Fruit fly (Drosophila melanogaster): ENCODE data around the gene CG13685.
A peak's percentile ranks its signal among the peaks of the same experiment; 100 is the strongest.

The CG13685 gene

dm6 chr3L:7713378-7713777, 33.8 kb upstream of the CG13685 start (continued):
- TF ChIP-seq chinmo (GFP tag; IDR thresholded peaks at IDR 0.05; ENCODE audit: partially characterized antibody) (0 out of 4 replicates have a peak, but pooled peaks have one; percentile 33), ind (GFP tag; optimal IDR thresholded peaks at IDR 0.05) (no peak), ATbp (GFP tag; optimal IDR thresholded peaks at IDR 0.05) (no peak), Meics (GFP tag; optimal IDR thresholded peaks at IDR 0.05) (no peak), Rfx (GFP tag; IDR thresholded peaks at IDR 0.05) (no peak), pum (GFP tag; optimal IDR thresholded peaks at IDR 0.05) (no peak), sim (GFP tag; IDR thresholded peaks at IDR 0.05) (no peak), corto (GFP tag; optimal IDR thresholded peaks at IDR 0.05) (no peak), NK7.1 (GFP tag; optimal IDR thresholded peaks at IDR 0.05) (no peak), CG11696 (GFP tag; IDR thresholded peaks at IDR 0.05) (no peak), NfI (GFP tag; optimal IDR thresholded peaks at IDR 0.05) (no peak), YL-1 (GFP tag; optimal IDR thresholded peaks at IDR 0.05) (no peak), scrt (GFP tag; optimal IDR thresholded peaks at IDR 0.05) (peak; percentile 53), CG34376 (GFP tag; optimal IDR thresholded peaks at IDR 0.05) (peak; percentile 5), CG18599 (GFP tag; optimal IDR thresholded peaks at IDR 0.05) (peak; percentile 37), CG30020 (tag; optimal IDR thresholded peaks at IDR 0.05) (no peak), CG10321 (GFP tag; IDR thresholded peaks at IDR 0.05) (no peak), kay (GFP tag; optimal IDR thresholded peaks at IDR 0.05) (no peak), seq (GFP tag; IDR thresholded peaks at IDR 0.05) (peak; percentile 39; the same call in 1 of the 2 replicates), CG12299 (tag; optimal IDR thresholded peaks at IDR 0.05) (no peak), nom (GFP tag; optimal IDR thresholded peaks at IDR 0.05) (no peak), CG11398 (GFP tag; optimal IDR thresholded peaks at IDR 0.05) (no peak), ase (GFP tag; IDR thresholded peaks at IDR 0.05) (no peak), fd96Cb (tag; optimal IDR thresholded peaks at IDR 0.05) (no peak), TFAM (GFP tag; optimal IDR thresholded peaks at IDR 0.05) (no peak), CG16779 (GFP tag; IDR thresholded peaks at IDR 0.05) (peak; percentile 66), dysf (GFP tag; IDR thresholded peaks at IDR 0.05) (no peak), grn (GFP tag; optimal IDR thresholded peaks at IDR 0.05) (no peak), CG11504 (tag; optimal IDR thresholded peaks at IDR 0.05) (no peak), slp2 (GFP tag; optimal IDR thresholded peaks at IDR 0.05) (no peak), BtbVII (GFP tag; optimal IDR thresholded peaks at IDR 0.05) (no peak), en (GFP tag; optimal IDR thresholded peaks at IDR 0.05) (no peak), cg (GFP tag; optimal IDR thresholded peaks at IDR 0.05) (peak; percentile 75), fd64A (GFP tag; optimal IDR thresholded peaks at IDR 0.05) (no peak), Vsx1 (GFP tag; optimal IDR thresholded peaks at IDR 0.05) (no peak), nerfin-1 (tag; optimal IDR thresholded peaks at IDR 0.05) (peak; percentile 29), fd102C (GFP tag; optimal IDR thresholded peaks at IDR 0.05) (no peak), ranshi (GFP tag; IDR thresholded peaks at IDR 0.05) (no peak), CG14965 (GFP tag; optimal IDR thresholded peaks at IDR 0.05; ENCODE audit: borderline replicate concordance) (no peak), mirr (GFP tag; optimal IDR thresholded peaks at IDR 0.05) (no peak), D19B (GFP tag; optimal IDR thresholded peaks at IDR 0.05) (no peak), CG43689 (GFP tag; IDR thresholded peaks at IDR 0.05) (no peak), chm (GFP tag; IDR thresholded peaks at IDR 0.05) (no peak), trh (GFP tag; optimal IDR thresholded peaks at IDR 0.05) (no peak), repo (GFP tag; optimal IDR thresholded peaks at IDR 0.05) (no peak), Hey (tag; optimal IDR thresholded peaks at IDR 0.05) (no peak), onecut (GFP tag; IDR thresholded peaks at IDR 0.05) (peak; percentile 84), ewg (GFP tag; optimal IDR thresholded peaks at IDR 0.05) (peak; percentile 91), CG6854 (GFP tag; optimal IDR thresholded peaks at IDR 0.05) (no peak), CG2199 (GFP tag; IDR thresholded peaks at IDR 0.05) (0 out of 3 replicates have a peak, but pooled peaks have one; percentile 71), chn (GFP tag; optimal IDR thresholded peaks at IDR 0.05) (no peak), Dek (tag; optimal IDR thresholded peaks at IDR 0.05) (no peak)
